Fruit fly (Drosophila melanogaster) S2 (cell line): ENCODE measurements around the gene CG8773.

ENCODE experiments used
- CG8478 ChIP-seq: fragments of >200 bp; optimal IDR thresholded peaks from 2 replicates; lab custom pipeline; 2018
- CTCF ChIP-seq, 2 experiments: fragments of >200 bp; optimal IDR thresholded peaks; 2 replicates each; lab custom pipeline; 2018

dm6 chr3R:13274257-13274796 is 20.2 kb upstream of the CG8773 start:
- TF ChIP-seq CTCF (optimal IDR thresholded peaks at IDR 0.05; lab: Kevin White, UChicago): no peak
- no peak for TF ChIP-seq CG8478
